Worm (Caenorhabditis elegans) whole organism, midembryonic: Measurements from ENCODE around the gene srx-128.
A peak's percentile ranks its signal among the peaks of the same experiment; 100 is the strongest.

ENCODE experiments used
- T22C8.4 ChIP-seq: fragments of 200-800 bp; sonication (Bioruptor generic); IDR thresholded peaks from 2 replicates; pipeline ENCODE4 v1.3.6; 2022; ENCODE audit warnings: missing genetic modification characterization, missing compliant biosample characterization
- cog-1 ChIP-seq: sonication (generic microtip); optimal IDR thresholded peaks from 2 replicates; lab custom pipeline; 2016; ENCODE audit warnings: missing genetic modification characterization, missing compliant biosample characterization
- flt-1 ChIP-seq: fragments of 200-800 bp; sonication (Bioruptor generic); IDR thresholded peaks from 2 replicates; pipeline ENCODE4 v1.3.6; 2022; ENCODE audit warnings: missing genetic modification characterization, missing compliant biosample characterization
- klf-2 ChIP-seq: fragments of 200-800 bp; sonication (Bioruptor generic); conservative IDR thresholded peaks from 2 replicates; pipeline ENCODE4 v1.3.6; 2022; ENCODE audit warnings: missing genetic modification reagents, missing genetic modification characterization, missing compliant biosample characterization
- med-1 ChIP-seq: sonication (generic microtip); optimal IDR thresholded peaks from 2 replicates; lab custom pipeline; 2017; ENCODE audit warnings: missing genetic modification characterization, mild to moderate bottlenecking, missing compliant biosample characterization, antibody characterized with exemption, missing genetic modification reagents; ENCODE audit not compliant: insufficient read depth
- ref-1 ChIP-seq: fragments of 200-800 bp; sonication (Bioruptor generic); conservative IDR thresholded peaks from 2 replicates; pipeline ENCODE4 v1.3.6; 2022; ENCODE audit warnings: missing genetic modification reagents, missing genetic modification characterization, missing compliant biosample characterization
- tab-1 ChIP-seq: fragments of 200-800 bp; sonication (Bioruptor generic); IDR thresholded peaks from 2 replicates; pipeline ENCODE4 v1.3.6; 2022; ENCODE audit warnings: missing genetic modification characterization, missing compliant biosample characterization
- ztf-23 ChIP-seq: fragments of 200-800 bp; sonication (Bioruptor generic); IDR thresholded peaks from 2 replicates; pipeline ENCODE4 v1.3.6; 2022; ENCODE audit warnings: missing genetic modification reagents, missing genetic modification characterization, missing compliant biosample characterization
- ztf-29 ChIP-seq: fragments of 200-800 bp; sonication (Bioruptor generic); IDR thresholded peaks from 2 replicates; pipeline ENCODE4 v1.3.6; 2022; ENCODE audit warnings: missing genetic modification reagents, missing genetic modification characterization, missing compliant biosample characterization

Gene srx-128

DNA sequence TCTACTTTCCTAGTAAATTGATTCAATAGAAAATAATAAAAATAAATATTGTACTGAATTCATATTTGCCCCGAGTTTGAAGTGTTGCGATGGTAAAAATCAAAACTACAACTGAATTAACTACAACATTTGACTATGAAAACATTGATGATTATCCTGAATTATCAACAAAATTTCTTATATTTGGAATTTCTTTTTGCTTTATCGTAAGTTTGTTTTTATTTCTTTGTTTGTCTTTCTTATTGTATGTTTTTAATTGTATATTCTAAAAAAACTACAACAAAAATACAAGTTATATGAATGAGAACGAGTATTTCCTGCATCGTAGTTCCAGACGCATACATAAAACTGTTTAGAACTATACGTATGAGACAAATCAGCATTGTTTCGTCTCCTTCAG, at the start of gene srx-128:
srx-128 (plus strand) TSS at position 301 of the 400 bp plus-strand sequence.
- no peak for TF ChIP-seq cog-1 (tag; lab: Kevin White, UChicago)
- no peak for TF ChIP-seq tab-1 (GFP tag; lab: Robert Waterston, UW)
- no peak for TF ChIP-seq flt-1
- TF ChIP-seq T22C8.4, result no peak
- TF ChIP-seq med-1, result no peak
- no peak for TF ChIP-seq ref-1 (GFP tag; lab: Robert Waterston, UW)
- no peak for TF ChIP-seq klf-2
- no peak for TF ChIP-seq ztf-23 (GFP tag; lab: Robert Waterston, UW)
- no peak for TF ChIP-seq ztf-29 (GFP tag; lab: Robert Waterston, UW)

DNA sequence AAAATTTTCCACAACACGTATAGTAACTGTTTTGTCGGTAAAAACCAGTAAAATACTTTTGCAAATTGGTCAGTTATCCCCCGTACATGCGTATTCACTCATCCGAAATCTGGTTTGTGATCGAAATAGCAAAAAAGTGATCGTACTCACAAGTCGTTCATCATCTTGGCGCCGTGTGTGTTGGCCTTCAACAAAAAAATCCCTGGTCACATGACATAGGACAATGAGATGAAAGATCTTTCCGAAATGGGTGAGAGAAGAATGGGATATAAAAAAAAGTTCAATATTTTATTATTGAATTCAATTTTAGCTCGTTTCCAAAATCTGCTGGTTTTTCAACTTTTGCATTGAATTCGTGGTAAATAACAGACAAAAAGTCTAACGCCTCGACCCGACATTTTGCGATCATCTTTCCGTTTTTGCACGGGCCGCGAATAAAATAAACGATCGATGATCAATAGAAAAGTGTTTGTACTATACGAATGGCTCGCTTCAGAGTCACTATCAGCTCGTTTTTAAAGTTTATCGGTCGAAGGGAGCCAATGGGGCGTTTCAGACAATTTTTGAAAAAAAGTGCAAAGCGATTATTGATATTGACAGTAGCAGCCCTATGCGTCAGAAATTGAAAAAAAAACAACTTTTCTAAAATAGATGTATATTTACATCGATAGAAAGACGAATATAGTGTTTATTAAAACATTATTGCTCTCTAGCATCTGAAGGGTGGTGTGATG, 49.2 kb upstream of the srx-128 start:
- TF ChIP-seq med-1 (no peak), tab-1 (GFP tag; lab: Robert Waterston, UW) (no peak), flt-1 (no peak), klf-2 (no peak), ztf-23 (GFP tag; lab: Robert Waterston, UW) (no peak), cog-1 (tag; lab: Kevin White, UChicago) (no peak), T22C8.4 (no peak), ref-1 (GFP tag; lab: Robert Waterston, UW) (no peak), ztf-29 (GFP tag; lab: Robert Waterston, UW) (no peak)

DNA sequence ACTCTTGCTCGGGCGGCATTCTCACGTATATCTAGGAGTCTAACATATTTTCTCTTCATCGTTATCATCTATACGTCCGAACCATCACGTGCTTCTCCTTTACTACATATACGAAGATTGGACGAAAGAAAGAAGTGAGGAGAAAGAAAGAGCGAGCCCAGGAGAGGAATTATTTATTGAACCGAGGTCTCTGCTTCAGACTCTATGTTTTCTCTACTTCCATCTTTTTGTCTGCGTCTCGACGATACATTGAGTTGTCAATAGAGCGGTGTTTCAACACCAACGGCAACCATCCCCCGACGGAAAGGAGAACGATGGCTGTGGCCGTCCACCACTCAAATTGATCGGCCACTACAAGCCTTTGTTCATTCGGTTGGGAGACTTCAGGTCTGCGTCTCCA, 47.9 kb upstream of the srx-128 start:
- TF ChIP-seq flt-1 (peak; percentile 73), cog-1 (tag; lab: Kevin White, UChicago) (peak; percentile 82), tab-1 (GFP tag; lab: Robert Waterston, UW) (no peak), ztf-29 (GFP tag; lab: Robert Waterston, UW) (no peak; the same call in 1 of the 2 replicates), ztf-23 (GFP tag; lab: Robert Waterston, UW) (0 out of 2 replicates have a peak, but pooled peaks have one; percentile 26), T22C8.4 (peak; percentile 55; the same call in 1 of the 2 replicates), klf-2 (no peak)

DNA sequence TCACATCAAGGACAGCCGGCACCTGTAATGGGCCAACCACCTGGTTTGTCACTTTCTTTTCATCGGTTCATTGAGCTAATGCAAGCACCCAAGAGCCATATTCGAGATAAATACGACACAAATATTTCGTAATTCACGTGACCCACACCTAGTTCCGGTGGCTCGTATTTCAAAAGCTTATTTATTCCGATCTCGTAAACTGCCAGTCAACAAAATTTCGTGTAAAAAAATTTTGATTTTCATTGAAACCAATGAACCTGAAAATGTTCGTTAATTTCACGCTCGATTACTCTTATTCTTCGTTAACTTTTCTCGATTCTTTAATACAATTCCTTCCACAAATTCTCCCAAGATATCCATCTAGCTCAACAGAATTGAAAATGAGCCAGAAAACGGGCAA, 47.2 kb upstream of the srx-128 start:
- TF ChIP-seq med-1, result no peak
- TF ChIP-seq flt-1, result no peak
- no peak for TF ChIP-seq cog-1 (tag; lab: Kevin White, UChicago)
- TF ChIP-seq ztf-29 (GFP tag; lab: Robert Waterston, UW), result no peak
- no peak for TF ChIP-seq klf-2
- TF ChIP-seq tab-1 (GFP tag; lab: Robert Waterston, UW), result no peak
- TF ChIP-seq T22C8.4, result no peak
- no peak for TF ChIP-seq ref-1 (GFP tag; lab: Robert Waterston, UW)
- no peak for TF ChIP-seq ztf-23 (GFP tag; lab: Robert Waterston, UW)

DNA sequence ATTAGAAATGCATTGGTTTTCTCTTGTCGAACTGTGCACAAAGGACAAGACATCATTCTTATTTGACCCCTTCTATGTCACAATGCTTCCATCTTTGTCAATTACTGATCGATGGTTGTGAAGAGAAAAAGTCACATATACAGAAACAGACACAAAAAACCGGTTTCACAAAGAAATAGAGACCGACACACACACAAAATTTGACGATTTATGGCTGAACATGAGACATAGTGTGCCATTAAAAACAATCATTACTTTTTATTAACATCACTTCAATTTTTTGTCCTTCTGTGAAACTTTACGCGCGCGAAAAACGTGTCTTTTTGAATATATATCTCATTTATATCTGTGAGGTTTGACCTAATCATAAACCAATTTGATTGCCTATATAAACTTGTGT, 46.7 kb upstream of the srx-128 start:
- TF ChIP-seq klf-2 (no peak), ztf-23 (GFP tag; lab: Robert Waterston, UW) (no peak), tab-1 (GFP tag; lab: Robert Waterston, UW) (no peak), ztf-29 (GFP tag; lab: Robert Waterston, UW) (no peak), med-1 (no peak), T22C8.4 (no peak), cog-1 (tag; lab: Kevin White, UChicago) (no peak), ref-1 (GFP tag; lab: Robert Waterston, UW) (no peak)

DNA sequence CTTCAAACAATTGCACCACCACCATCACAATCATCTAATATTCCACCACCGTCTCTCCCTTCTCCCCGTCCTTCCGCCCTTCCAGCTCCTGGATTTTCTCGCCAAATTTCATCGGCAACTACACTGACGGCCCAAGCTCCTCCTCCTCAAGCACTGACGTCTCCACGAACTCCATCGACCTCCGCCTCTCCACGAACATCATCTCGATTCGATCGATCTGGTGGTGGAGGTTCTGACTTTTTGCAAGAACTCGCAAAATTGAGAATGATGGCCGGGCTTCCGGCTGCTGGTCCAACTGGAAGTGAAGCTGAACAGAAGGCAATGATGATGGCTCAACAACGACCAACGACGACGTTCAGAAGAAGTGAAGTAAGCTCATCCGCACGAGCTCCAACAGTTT, 43.2 kb upstream of the srx-128 start:
- no peak for TF ChIP-seq ref-1 (GFP tag; lab: Robert Waterston, UW)
- TF ChIP-seq klf-2, result no peak
- TF ChIP-seq flt-1, result no peak
- TF ChIP-seq tab-1 (GFP tag; lab: Robert Waterston, UW), result no peak
- TF ChIP-seq ztf-29 (GFP tag; lab: Robert Waterston, UW), result no peak
- no peak for TF ChIP-seq T22C8.4
- TF ChIP-seq ztf-23 (GFP tag; lab: Robert Waterston, UW), result no peak
- TF ChIP-seq med-1, result no peak
- TF ChIP-seq cog-1 (tag; lab: Kevin White, UChicago), result no peak

DNA sequence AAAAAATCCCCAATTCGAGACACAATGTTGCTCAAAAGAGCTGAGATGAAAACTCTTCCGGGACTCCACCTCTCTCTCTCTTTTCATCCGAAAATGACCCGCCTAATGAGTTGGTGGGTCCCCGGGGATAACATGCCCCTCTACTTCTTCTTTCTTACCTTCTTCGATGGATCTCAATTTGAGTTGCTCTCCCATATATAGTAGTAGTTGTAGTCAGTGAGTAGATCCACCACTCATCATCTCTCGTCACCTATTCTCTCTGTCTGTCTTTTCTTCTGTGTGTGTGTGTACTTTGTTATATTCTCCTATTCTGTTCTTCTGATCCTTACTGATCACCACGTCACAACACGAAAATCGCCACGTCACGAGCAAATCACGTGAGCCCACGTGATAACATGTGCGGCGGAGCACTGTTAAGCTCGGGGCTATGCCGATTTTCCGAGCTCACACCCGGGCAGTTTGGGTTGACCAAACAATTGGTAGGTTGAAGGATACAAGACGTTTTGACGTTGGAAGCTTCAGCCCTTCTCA, 41.0 kb upstream of the srx-128 start, which contains the start of gene twk-32:
twk-32 (plus strand) TSS at position 396 of the 531 bp plus-strand sequence.
- no peak for TF ChIP-seq ztf-23 (GFP tag; lab: Robert Waterston, UW)
- no peak for TF ChIP-seq T22C8.4
- TF ChIP-seq med-1, result no peak
- TF ChIP-seq tab-1 (GFP tag; lab: Robert Waterston, UW), result no peak
- no peak for TF ChIP-seq klf-2
- no peak for TF ChIP-seq flt-1
- TF ChIP-seq cog-1 (tag; lab: Kevin White, UChicago), result no peak
- TF ChIP-seq ref-1 (GFP tag; lab: Robert Waterston, UW), result no peak
- TF ChIP-seq ztf-29 (GFP tag; lab: Robert Waterston, UW), result no peak

DNA sequence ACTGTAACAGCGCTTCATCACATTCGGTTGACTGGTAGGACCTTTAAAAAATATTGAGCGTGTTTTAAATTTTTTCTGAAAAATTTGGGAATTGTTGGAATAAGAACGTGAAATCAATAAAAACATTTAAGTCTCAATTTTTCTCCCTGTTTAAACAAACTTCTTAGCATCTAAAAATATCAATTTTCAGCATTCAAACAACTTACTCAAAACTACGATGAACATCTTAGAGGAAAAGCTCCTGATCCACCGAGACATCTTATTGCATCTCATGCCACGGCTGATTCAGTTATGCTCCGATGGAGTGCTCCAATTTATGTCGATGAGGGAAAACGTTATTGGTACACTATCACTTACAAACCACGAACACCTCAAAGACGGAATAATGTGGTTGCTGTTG, 38.1 kb upstream of the srx-128 start:
- TF ChIP-seq ref-1 (GFP tag; lab: Robert Waterston, UW) (no peak), klf-2 (no peak), med-1 (no peak), ztf-23 (GFP tag; lab: Robert Waterston, UW) (no peak), tab-1 (GFP tag; lab: Robert Waterston, UW) (no peak), ztf-29 (GFP tag; lab: Robert Waterston, UW) (no peak), T22C8.4 (no peak), cog-1 (tag; lab: Kevin White, UChicago) (no peak), flt-1 (no peak)

DNA sequence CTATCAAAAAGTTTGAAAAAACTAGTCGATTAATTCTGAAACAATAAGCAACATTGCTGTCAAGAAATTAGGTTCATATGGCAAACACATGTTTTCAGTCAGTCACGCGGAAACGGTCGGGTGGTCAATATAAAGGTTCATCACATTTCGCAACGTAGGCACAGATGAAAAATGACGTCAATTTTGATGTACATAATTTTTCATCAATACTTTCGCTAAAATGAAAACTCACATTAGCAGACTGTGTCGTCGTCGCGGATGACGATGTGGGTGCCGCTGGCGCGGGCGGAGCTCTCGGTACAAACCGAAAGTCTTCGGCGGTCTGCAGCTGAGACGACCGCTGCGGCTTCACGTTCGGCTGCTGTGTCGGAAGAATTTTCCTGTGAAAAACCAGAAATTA, 33.4 kb upstream of the srx-128 start, which contains the start of gene swan-2:
swan-2 (minus strand) TSS at position 380 of the 400 bp plus-strand sequence.
- TF ChIP-seq ztf-23 (GFP tag; lab: Robert Waterston, UW) (no peak), klf-2 (no peak), cog-1 (tag; lab: Kevin White, UChicago) (no peak), med-1 (no peak), ztf-29 (GFP tag; lab: Robert Waterston, UW) (no peak), T22C8.4 (no peak), ref-1 (GFP tag; lab: Robert Waterston, UW) (no peak), flt-1 (no peak), tab-1 (GFP tag; lab: Robert Waterston, UW) (no peak)
